Worm (Caenorhabditis elegans) whole organism, L2 larva: Measurements from ENCODE around the gene R53.5.

Source experiments
- blmp-1 ChIP-seq: sonication (generic microtip); optimal IDR thresholded peaks from 2 replicates; lab custom pipeline; 2017; ENCODE audit warnings: missing genetic modification characterization, mild to moderate bottlenecking, missing compliant biosample characterization, antibody characterized with exemption, moderate library complexity; ENCODE audit not compliant: insufficient read depth
- lin-11 ChIP-seq: fragments of 150-350 bp; sonication (generic microtip); optimal IDR thresholded peaks from 2 replicates; lab custom pipeline; 2014; ENCODE audit warnings: missing biosample characterization, missing genetic modification characterization, inconsistent platforms, mixed read lengths
- lin-39 ChIP-seq: fragments of 150-350 bp; optimal IDR thresholded peaks from 2 replicates; lab custom pipeline; 2014; ENCODE audit warnings: missing biosample characterization, missing genetic modification reagents, missing genetic modification characterization
- nhr-77 ChIP-seq: fragments of 150-350 bp; optimal IDR thresholded peaks from 2 replicates; lab custom pipeline; 2014; ENCODE audit warnings: missing biosample characterization, missing genetic modification characterization

DNA sequence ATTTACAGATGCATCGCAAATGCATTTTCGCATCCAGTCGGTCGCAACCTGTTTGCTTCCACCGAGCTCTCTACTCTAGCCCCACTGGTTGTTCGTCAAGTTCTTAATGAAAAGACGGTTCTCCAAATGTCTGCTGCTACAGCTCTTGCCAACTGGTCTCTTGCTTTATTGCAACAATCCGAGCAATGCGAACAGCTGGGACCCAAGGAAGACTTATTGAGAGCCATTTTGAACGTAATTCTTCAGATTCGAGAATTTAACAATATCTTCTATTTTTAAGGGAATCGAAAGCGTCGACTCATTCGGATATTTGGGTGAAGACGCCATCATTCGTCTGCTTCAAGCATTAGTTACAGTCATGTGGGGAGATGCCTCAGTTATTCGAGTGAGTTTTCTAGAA is 27.0 kb downstream of the R53.5 start:
- no peak for TF ChIP-seq nhr-77 (tag; lab: Kevin White, UChicago)
- no peak for TF ChIP-seq lin-39 (tag; lab: Kevin White, UChicago)
- TF ChIP-seq blmp-1 (tag; lab: Kevin White, UChicago) = no peak
- no peak for TF ChIP-seq lin-11 (tag; lab: Kevin White, UChicago)
